Fruit fly (Drosophila melanogaster) whole organism, embryonic: ENCODE measurements around the gene CG31204.

Experiments used
- Abd-B ChIP-seq: fragments of 200-800 bp; sonication (Bioruptor generic); optimal IDR thresholded peaks from 2 replicates; lab custom pipeline; 2018; ENCODE audit warnings: missing biosample characterization, mild to moderate bottlenecking, missing genetic modification characterization, moderate library complexity
- Aef1 ChIP-seq: fragments of 200-800 bp; sonication (Bioruptor generic); IDR thresholded peaks from 3 replicates; pipeline ENCODE4 v1.3.6; 2022; ENCODE audit warnings: missing biosample characterization, missing genetic modification characterization
- Bteb2 ChIP-seq: fragments of 200-800 bp; sonication (Bioruptor generic); optimal IDR thresholded peaks from 2 replicates; lab custom pipeline; 2016; ENCODE audit warnings: missing biosample characterization, missing genetic modification characterization
- CG10979 ChIP-seq: fragments of 200-800 bp; sonication (Bioruptor generic); optimal IDR thresholded peaks from 2 replicates; lab custom pipeline; 2018; ENCODE audit warnings: missing biosample characterization, mild to moderate bottlenecking, missing genetic modification characterization, moderate library complexity
- CG11398 ChIP-seq: fragments of 200-800 bp; sonication (Bioruptor generic); optimal IDR thresholded peaks from 2 replicates; lab custom pipeline; 2016; ENCODE audit warnings: missing biosample characterization, missing genetic modification characterization
- CG13424 ChIP-seq: fragments of 200-800 bp; sonication (Bioruptor generic); optimal IDR thresholded peaks from 2 replicates; lab custom pipeline; 2019; ENCODE audit warnings: missing biosample characterization, mild to moderate bottlenecking, missing genetic modification characterization, moderate library complexity
- CG14050 ChIP-seq: fragments of 200-800 bp; sonication (Bioruptor generic); IDR thresholded peaks from 3 replicates; pipeline ENCODE4 v1.3.6; 2022; ENCODE audit warnings: missing biosample characterization, missing genetic modification characterization
- CG1603 ChIP-seq: fragments of 200-800 bp; sonication (Bioruptor generic); optimal IDR thresholded peaks from 2 replicates; lab custom pipeline; 2019; ENCODE audit warnings: missing biosample characterization, mild to moderate bottlenecking, missing genetic modification characterization, moderate library complexity
- CG2116 ChIP-seq: fragments of 200-800 bp; sonication (Bioruptor generic); optimal IDR thresholded peaks from 3 replicates; lab custom pipeline; 2018; ENCODE audit warnings: missing biosample characterization, mild to moderate bottlenecking, missing genetic modification characterization
- CG31224 ChIP-seq: fragments of 200-800 bp; sonication (Bioruptor generic); IDR thresholded peaks from 2 replicates; pipeline ENCODE4 v1.3.6; 2022; ENCODE audit warnings: missing biosample characterization, missing genetic modification characterization
- CG32772 ChIP-seq: fragments of 200-800 bp; sonication (Bioruptor generic); IDR thresholded peaks from 2 replicates; pipeline ENCODE4 v1.3.6; 2022; ENCODE audit warnings: missing biosample characterization, missing genetic modification characterization
- CG33213 ChIP-seq: fragments of 200-800 bp; sonication (Bioruptor generic); optimal IDR thresholded peaks from 3 replicates; lab custom pipeline; 2016; ENCODE audit warnings: missing biosample characterization, missing genetic modification characterization
- CG3995 ChIP-seq: fragments of 200-800 bp; sonication (Bioruptor generic); optimal IDR thresholded peaks from 3 replicates; lab custom pipeline; 2016; ENCODE audit warnings: missing biosample characterization, missing genetic modification characterization
- CG4424 ChIP-seq: fragments of 200-800 bp; sonication (Bioruptor generic); optimal IDR thresholded peaks from 3 replicates; lab custom pipeline; 2016; ENCODE audit warnings: missing biosample characterization, missing genetic modification characterization
- CG6689 ChIP-seq: fragments of 200-800 bp; sonication (Bioruptor generic); IDR thresholded peaks from 2 replicates; pipeline ENCODE4 v1.3.6; 2022; ENCODE audit warnings: missing biosample characterization, missing genetic modification characterization
- CG6791 ChIP-seq: fragments of 200-800 bp; sonication (Bioruptor generic); IDR thresholded peaks from 3 replicates; pipeline ENCODE4 v1.3.6; 2022; ENCODE audit warnings: missing biosample characterization, missing genetic modification characterization; ENCODE audit not compliant: partially characterized antibody
- CG6813 ChIP-seq: fragments of 200-800 bp; sonication (Bioruptor generic); optimal IDR thresholded peaks from 2 replicates; lab custom pipeline; 2017; ENCODE audit warnings: missing biosample characterization, missing genetic modification characterization, mild to moderate bottlenecking, moderate library complexity, missing genetic modification reagents
- CG8765 ChIP-seq: fragments of 200-800 bp; sonication (Bioruptor generic); IDR thresholded peaks from 2 replicates; pipeline ENCODE4 v1.3.6; 2022; ENCODE audit warnings: missing biosample characterization, missing genetic modification characterization
- CG9817 ChIP-seq: fragments of 200-800 bp; sonication (Bioruptor generic); optimal IDR thresholded peaks from 2 replicates; lab custom pipeline; 2018; ENCODE audit warnings: missing biosample characterization, mild to moderate bottlenecking, missing genetic modification characterization, moderate library complexity
- Dll ChIP-seq: fragments of 200-800 bp; sonication (Bioruptor generic); IDR thresholded peaks from 4 replicates; pipeline ENCODE4 v1.3.6; 2022; ENCODE audit warnings: missing biosample characterization, missing genetic modification characterization; ENCODE audit not compliant: partially characterized antibody
- Doc2 ChIP-seq: fragments of 200-800 bp; sonication (Bioruptor generic); IDR thresholded peaks from 2 replicates; pipeline ENCODE4 v1.3.6; 2022; ENCODE audit warnings: missing biosample characterization, missing genetic modification characterization
- Fer3 ChIP-seq: fragments of 200-800 bp; sonication (Bioruptor generic); optimal IDR thresholded peaks from 2 replicates; lab custom pipeline; 2018; ENCODE audit warnings: missing biosample characterization, mild to moderate bottlenecking, missing genetic modification characterization, moderate library complexity
- H2.0 ChIP-seq: fragments of 200-800 bp; sonication (Bioruptor generic); IDR thresholded peaks from 2 replicates; pipeline ENCODE4 v1.3.6; 2022; ENCODE audit warnings: missing biosample characterization, missing genetic modification characterization
- HLH54F ChIP-seq: fragments of 200-800 bp; sonication (Bioruptor generic); optimal IDR thresholded peaks from 3 replicates; lab custom pipeline; 2016; ENCODE audit warnings: missing biosample characterization, missing genetic modification characterization
- Hsf ChIP-seq: fragments of 200-800 bp; sonication (Bioruptor generic); optimal IDR thresholded peaks from 3 replicates; lab custom pipeline; 2016; ENCODE audit warnings: missing biosample characterization, missing genetic modification characterization
- Kr ChIP-seq: fragments of 200-800 bp; sonication (Bioruptor generic); optimal IDR thresholded peaks from 2 replicates; lab custom pipeline; 2017; ENCODE audit warnings: missing biosample characterization, mild to moderate bottlenecking, missing genetic modification characterization
- Lim3 ChIP-seq: fragments of 200-800 bp; sonication (Bioruptor generic); IDR thresholded peaks from 2 replicates; pipeline ENCODE4 v1.3.6; 2022; ENCODE audit warnings: missing biosample characterization, missing genetic modification characterization
- Lpt ChIP-seq: fragments of >200 bp; optimal IDR thresholded peaks from 2 replicates; lab custom pipeline; 2018; ENCODE audit warnings: missing biosample characterization, missing genetic modification characterization
- MBD-R2 ChIP-seq: fragments of 200-800 bp; sonication (Bioruptor generic); IDR thresholded peaks from 2 replicates; pipeline ENCODE4 v1.3.6; 2022; ENCODE audit warnings: missing biosample characterization, missing genetic modification characterization
- Mad ChIP-seq: fragments of 200-800 bp; sonication (Bioruptor generic); optimal IDR thresholded peaks from 2 replicates; lab custom pipeline; 2016; ENCODE audit warnings: missing biosample characterization, missing genetic modification characterization
- Nf-YB ChIP-seq: fragments of 200-800 bp; sonication (Bioruptor generic); optimal IDR thresholded peaks from 3 replicates; lab custom pipeline; 2019; ENCODE audit warnings: missing biosample characterization, mild to moderate bottlenecking, missing genetic modification characterization, moderate library complexity
- Ptx1 ChIP-seq: fragments of 200-800 bp; sonication (Bioruptor generic); IDR thresholded peaks from 2 replicates; pipeline ENCODE4 v1.3.6; 2022; ENCODE audit warnings: missing biosample characterization, missing genetic modification characterization
- Sox100B ChIP-seq: fragments of 200-800 bp; sonication (Bioruptor generic); optimal IDR thresholded peaks from 3 replicates; lab custom pipeline; 2018; ENCODE audit warnings: missing biosample characterization, mild to moderate bottlenecking, missing genetic modification characterization
- ato ChIP-seq: fragments of 200-800 bp; sonication (Bioruptor generic); IDR thresholded peaks from 2 replicates; pipeline ENCODE4 v1.3.6; 2022; ENCODE audit warnings: missing biosample characterization, missing genetic modification characterization; ENCODE audit not compliant: partially characterized antibody
- bbx ChIP-seq: fragments of 200-800 bp; sonication (Bioruptor generic); IDR thresholded peaks from 2 replicates; pipeline ENCODE4 v1.3.6; 2022; ENCODE audit warnings: missing biosample characterization, missing genetic modification characterization; ENCODE audit not compliant: partially characterized antibody
- bowl ChIP-seq: fragments of 200-800 bp; sonication (Bioruptor generic); IDR thresholded peaks from 2 replicates; pipeline ENCODE4 v1.3.6; 2022; ENCODE audit warnings: missing biosample characterization, missing genetic modification characterization
- br ChIP-seq: fragments of >200 bp; optimal IDR thresholded peaks from 2 replicates; lab custom pipeline; 2017
- gcm ChIP-seq: fragments of 200-800 bp; sonication (Bioruptor generic); optimal IDR thresholded peaks from 2 replicates; lab custom pipeline; 2019; ENCODE audit warnings: missing biosample characterization, mild to moderate bottlenecking, missing genetic modification characterization, moderate library complexity
- hbn ChIP-seq: fragments of 200-800 bp; sonication (Bioruptor generic); IDR thresholded peaks from 2 replicates; pipeline ENCODE4 v1.3.6; 2022; ENCODE audit warnings: missing biosample characterization, missing genetic modification characterization; ENCODE audit not compliant: partially characterized antibody
- ken ChIP-seq: fragments of 200-800 bp; sonication (Bioruptor generic); IDR thresholded peaks from 3 replicates; pipeline ENCODE4 v1.3.6; 2022; ENCODE audit warnings: missing biosample characterization, missing genetic modification characterization
- kni ChIP-seq: fragments of 200-800 bp; sonication (Bioruptor generic); optimal IDR thresholded peaks from 3 replicates; lab custom pipeline; 2017; ENCODE audit warnings: mild to moderate bottlenecking, missing biosample characterization, missing genetic modification reagents, missing genetic modification characterization
- mirr ChIP-seq: fragments of 200-800 bp; sonication (Bioruptor generic); optimal IDR thresholded peaks from 3 replicates; lab custom pipeline; 2018; ENCODE audit warnings: missing biosample characterization, mild to moderate bottlenecking, missing genetic modification characterization
- pb ChIP-seq: fragments of 200-800 bp; sonication (Bioruptor generic); optimal IDR thresholded peaks from 3 replicates; lab custom pipeline; 2016; ENCODE audit warnings: missing biosample characterization, missing genetic modification characterization
- pnt ChIP-seq: fragments of 200-800 bp; sonication (Bioruptor generic); optimal IDR thresholded peaks from 3 replicates; lab custom pipeline; 2016; ENCODE audit warnings: missing biosample characterization, missing genetic modification characterization
- psq ChIP-seq: fragments of 200-800 bp; sonication (Bioruptor generic); optimal IDR thresholded peaks from 2 replicates; lab custom pipeline; 2017; ENCODE audit warnings: missing biosample characterization, missing genetic modification characterization
- pzg ChIP-seq: fragments of 200-800 bp; sonication (Bioruptor generic); optimal IDR thresholded peaks from 3 replicates; lab custom pipeline; 2018; ENCODE audit warnings: missing biosample characterization, mild to moderate bottlenecking, missing genetic modification characterization, moderate library complexity
- seq ChIP-seq: fragments of 200-800 bp; sonication (Bioruptor generic); IDR thresholded peaks from 2 replicates; pipeline ENCODE4 v1.3.6; 2022; ENCODE audit warnings: missing biosample characterization, missing genetic modification characterization
- tio ChIP-seq: fragments of 200-800 bp; sonication (Bioruptor generic); optimal IDR thresholded peaks from 2 replicates; lab custom pipeline; 2017; ENCODE audit warnings: missing biosample characterization, missing genetic modification characterization, inconsistent platforms
- twi ChIP-seq: fragments of 200-800 bp; optimal IDR thresholded peaks from 2 replicates; lab custom pipeline; 2019; ENCODE audit warnings: missing biosample characterization, mild to moderate bottlenecking, missing genetic modification characterization, moderate library complexity

The CG31204 gene

dm6 chr3R:31404499-31405276, 11.4 kb upstream of the CG31204 start, which contains the start of gene Gprk2 (continued):
- TF ChIP-seq CG31224 (GFP tag; lab: Robert Waterston, UW), result peak; percentile 99
- peak; percentile 100 for TF ChIP-seq CG11398 (GFP tag; lab: Kevin White, UChicago)
- TF ChIP-seq CG6791, result peak; percentile 28; the same call in 1 of the 3 replicates
- TF ChIP-seq bbx (GFP tag; lab: Robert Waterston, UW), result no peak
- TF ChIP-seq bowl (GFP tag; lab: Robert Waterston, UW), result peak; percentile 100
- peak; percentile 100 for TF ChIP-seq pb (GFP tag; lab: Kevin White, UChicago)
- TF ChIP-seq mirr (GFP tag; lab: Kevin White, UChicago), result peak; percentile 98
- peak; percentile 99 for TF ChIP-seq tio (GFP tag; lab: Kevin White, UChicago)
- peak; percentile 100 for TF ChIP-seq CG6689 (GFP tag; lab: Robert Waterston, UW)
- peak; percentile 99 for TF ChIP-seq Lim3 (GFP tag; lab: Robert Waterston, UW)
- peak; percentile 99 for TF ChIP-seq CG8765 (GFP tag; lab: Robert Waterston, UW)
- TF ChIP-seq CG6813 (GFP tag; lab: Kevin White, UChicago), result peak; percentile 100
- peak; percentile 100 for TF ChIP-seq pnt (GFP tag; lab: Kevin White, UChicago)
- peak; percentile 100 for TF ChIP-seq HLH54F (GFP tag; lab: Kevin White, UChicago)
- TF ChIP-seq psq (GFP tag; lab: Kevin White, UChicago), result peak; percentile 97
- TF ChIP-seq Ptx1 (GFP tag; lab: Robert Waterston, UW), result peak; percentile 100
- peak; percentile 92 for TF ChIP-seq Kr
- TF ChIP-seq Abd-B (GFP tag; lab: Kevin White, UChicago), result peak; percentile 100
- TF ChIP-seq seq, result peak; percentile 100
- TF ChIP-seq br (lab: Kevin White, UChicago), result no peak
- peak; percentile 100 for TF ChIP-seq CG10979 (tag; lab: Kevin White, UChicago)
- TF ChIP-seq Bteb2 (GFP tag; lab: Kevin White, UChicago), result peak; percentile 100
- peak; percentile 88 for TF ChIP-seq CG3995 (GFP tag; lab: Kevin White, UChicago)
- no peak for TF ChIP-seq ato (GFP tag; lab: Robert Waterston, UW)
- peak; percentile 99 for TF ChIP-seq CG9817
- peak; percentile 100 for TF ChIP-seq CG4424 (GFP tag; lab: Kevin White, UChicago)
- peak; percentile 100 for TF ChIP-seq ken
- TF ChIP-seq gcm (GFP tag; lab: Kevin White, UChicago), result peak; percentile 100
- TF ChIP-seq Sox100B (GFP tag; lab: Kevin White, UChicago), result peak; percentile 99
- TF ChIP-seq MBD-R2, result peak; percentile 100
- TF ChIP-seq Hsf (GFP tag; lab: Kevin White, UChicago), result peak; percentile 100
- peak; percentile 93 for TF ChIP-seq Nf-YB
- peak; percentile 100 for TF ChIP-seq CG32772 (GFP tag; lab: Robert Waterston, UW)
- peak; percentile 100 for TF ChIP-seq Fer3 (tag; lab: Kevin White, UChicago)
- TF ChIP-seq Lpt (GFP tag; lab: Kevin White, UChicago), result no peak
- peak; percentile 16 for TF ChIP-seq kni (GFP tag; lab: Kevin White, UChicago)
- TF ChIP-seq Doc2, result peak; percentile 99
- TF ChIP-seq CG14050 (GFP tag; lab: Robert Waterston, UW), result peak; percentile 100
- peak; percentile 100 for TF ChIP-seq CG13424 (tag; lab: Kevin White, UChicago)
- TF ChIP-seq hbn (GFP tag; lab: Robert Waterston, UW), result 0 out of 2 replicates have a peak, but pooled peaks have one; percentile 18
- TF ChIP-seq CG2116 (GFP tag; lab: Kevin White, UChicago), result peak; percentile 94
- TF ChIP-seq CG33213, result peak; percentile 100
- TF ChIP-seq pzg, result peak; percentile 70
- TF ChIP-seq Mad (GFP tag; lab: Kevin White, UChicago), result peak; percentile 100
- TF ChIP-seq Dll (GFP tag; lab: Robert Waterston, UW), result 0 out of 4 replicates have a peak, but pooled peaks have one; percentile 23
- peak; percentile 99 for TF ChIP-seq twi (tag; lab: Kevin White, UChicago)
- TF ChIP-seq Aef1 (GFP tag; lab: Robert Waterston, UW), result peak; percentile 100
- TF ChIP-seq H2.0, result peak; percentile 100
- TF ChIP-seq CG1603 (tag; lab: Kevin White, UChicago), result peak; percentile 99
